Worm (Caenorhabditis elegans) whole organism, late embryonic: Measurements from ENCODE around the gene dhs-13.
"Not testable (repeated sequence)": the region's sequence is repeated elsewhere in the genome, so short reads cannot be mapped to it uniquely, and the experiment has no call there.

Experiments used
- C08G9.2 ChIP-seq: sonication (generic microtip); optimal IDR thresholded peaks from 2 replicates; lab custom pipeline; 2016; ENCODE audit warnings: mild to moderate bottlenecking, missing genetic modification characterization, moderate library complexity, missing compliant biosample characterization
- F13H6.1 ChIP-seq: sonication (generic microtip); optimal IDR thresholded peaks from 2 replicates; lab custom pipeline; 2016; ENCODE audit warnings: missing genetic modification characterization, missing compliant biosample characterization
- K02D7.2 ChIP-seq: sonication (generic microtip); optimal IDR thresholded peaks from 2 replicates; lab custom pipeline; 2017; ENCODE audit warnings: mild to moderate bottlenecking, missing genetic modification characterization, missing compliant biosample characterization
- K09A11.1 ChIP-seq: sonication (generic microtip); optimal IDR thresholded peaks from 2 replicates; lab custom pipeline; 2017; ENCODE audit warnings: antibody characterized with exemption, mild to moderate bottlenecking, missing genetic modification characterization, missing compliant biosample characterization; ENCODE audit not compliant: insufficient read depth
- ama-1 ChIP-seq: fragments of 150-350 bp; optimal IDR thresholded peaks from 2 replicates; lab custom pipeline; 2014
- ceh-18 ChIP-seq: sonication (generic microtip); optimal IDR thresholded peaks from 2 replicates; lab custom pipeline; 2016; ENCODE audit warnings: missing genetic modification characterization, missing compliant biosample characterization
- ceh-22 ChIP-seq: sonication (generic microtip); optimal IDR thresholded peaks from 2 replicates; lab custom pipeline; 2017; ENCODE audit warnings: missing biosample characterization, missing genetic modification characterization
- ceh-30 ChIP-seq: fragments of 150-350 bp; optimal IDR thresholded peaks from 2 replicates; lab custom pipeline; 2014; ENCODE audit warnings: missing biosample characterization, missing genetic modification characterization
- ceh-45 ChIP-seq: fragments of 200-800 bp; sonication (Bioruptor generic); IDR thresholded peaks from 2 replicates; pipeline ENCODE4 v1.3.6; 2022; ENCODE audit warnings: missing genetic modification reagents, missing genetic modification characterization, missing compliant biosample characterization
- ceh-48 ChIP-seq: sonication (generic microtip); optimal IDR thresholded peaks from 2 replicates; lab custom pipeline; 2016; ENCODE audit warnings: missing genetic modification characterization, inconsistent platforms, missing compliant biosample characterization
- ceh-6 ChIP-seq: fragments of 200-800 bp; sonication (Bioruptor generic); optimal IDR thresholded peaks from 2 replicates; lab custom pipeline; 2018; ENCODE audit warnings: mild to moderate bottlenecking, missing genetic modification characterization, missing compliant biosample characterization
- dve-1 ChIP-seq: sonication (generic microtip); optimal IDR thresholded peaks from 2 replicates; lab custom pipeline; 2017; ENCODE audit warnings: antibody characterized with exemption, mild to moderate bottlenecking, missing genetic modification characterization, missing compliant biosample characterization
- ets-4 ChIP-seq: sonication (generic microtip); optimal IDR thresholded peaks from 2 replicates; lab custom pipeline; 2016; ENCODE audit warnings: missing genetic modification characterization, missing compliant biosample characterization
- eyg-1 ChIP-seq: sonication (generic microtip); optimal IDR thresholded peaks from 2 replicates; lab custom pipeline; 2016; ENCODE audit warnings: missing genotype, missing genetic modification characterization, missing compliant biosample characterization
- fax-1 ChIP-seq: sonication (generic microtip); optimal IDR thresholded peaks from 2 replicates; lab custom pipeline; 2016; ENCODE audit warnings: missing genotype, missing genetic modification characterization, missing compliant biosample characterization
- fkh-10 ChIP-seq: fragments of 150-350 bp; optimal IDR thresholded peaks from 2 replicates; lab custom pipeline; 2014; ENCODE audit warnings: missing biosample characterization, missing genetic modification reagents, missing genetic modification characterization
- lin-11 ChIP-seq: fragments of 200-800 bp; sonication (Bioruptor generic); optimal IDR thresholded peaks from 2 replicates; lab custom pipeline; 2018; ENCODE audit warnings: mild to moderate bottlenecking, missing genetic modification characterization, missing compliant biosample characterization
- madf-2 ChIP-seq: sonication (generic microtip); optimal IDR thresholded peaks from 2 replicates; lab custom pipeline; 2017; ENCODE audit warnings: missing genetic modification characterization, missing compliant biosample characterization
- mec-3 ChIP-seq: sonication (generic microtip); optimal IDR thresholded peaks from 2 replicates; lab custom pipeline; 2016; ENCODE audit warnings: borderline replicate concordance, missing genetic modification characterization, missing compliant biosample characterization
- nhr-11 ChIP-seq: fragments of 150-350 bp; optimal IDR thresholded peaks from 2 replicates; lab custom pipeline; 2014; ENCODE audit warnings: missing biosample characterization, missing genetic modification characterization
- nhr-232 ChIP-seq: sonication (generic microtip); optimal IDR thresholded peaks from 2 replicates; lab custom pipeline; 2016; ENCODE audit warnings: missing genetic modification characterization, missing compliant biosample characterization
- pag-3 ChIP-seq: sonication (generic microtip); optimal IDR thresholded peaks from 2 replicates; lab custom pipeline; 2016; ENCODE audit warnings: missing compliant biosample characterization, missing genetic modification characterization, borderline replicate concordance
- pax-1 ChIP-seq: fragments of 150-350 bp; optimal IDR thresholded peaks from 2 replicates; lab custom pipeline; 2014; ENCODE audit warnings: missing biosample characterization, missing genetic modification characterization
- pha-2 ChIP-seq: sonication (generic microtip); optimal IDR thresholded peaks from 2 replicates; lab custom pipeline; 2017; ENCODE audit warnings: mild to moderate bottlenecking, missing genetic modification characterization, missing compliant biosample characterization
- pha-4 ChIP-seq: fragments of 150-350 bp; optimal IDR thresholded peaks from 2 replicates; lab custom pipeline; 2018; ENCODE audit warnings: missing biosample characterization, missing genetic modification reagents, missing genetic modification characterization
- pros-1 ChIP-seq: fragments of 150-350 bp; optimal IDR thresholded peaks from 2 replicates; lab custom pipeline; 2014; ENCODE audit warnings: missing biosample characterization, missing genetic modification reagents, missing genetic modification characterization
- sdc-2 ChIP-seq: sonication (generic microtip); optimal IDR thresholded peaks from 2 replicates; lab custom pipeline; 2016; ENCODE audit warnings: missing genotype, missing genetic modification characterization, missing compliant biosample characterization
- sox-2 ChIP-seq: fragments of 200-800 bp; sonication (Bioruptor generic); IDR thresholded peaks from 2 replicates; pipeline ENCODE4 v1.3.6; 2022; ENCODE audit warnings: missing genetic modification reagents, missing genetic modification characterization, missing compliant biosample characterization
- syd-9 ChIP-seq: sonication (generic microtip); optimal IDR thresholded peaks from 2 replicates; lab custom pipeline; 2016; ENCODE audit warnings: mild to moderate bottlenecking, missing genetic modification characterization, moderate library complexity, missing compliant biosample characterization
- unc-42 ChIP-seq: sonication (generic microtip); optimal IDR thresholded peaks from 2 replicates; lab custom pipeline; 2016; ENCODE audit warnings: missing genotype, missing genetic modification characterization, missing compliant biosample characterization
- unc-55 ChIP-seq: sonication (generic microtip); optimal IDR thresholded peaks from 2 replicates; lab custom pipeline; 2017; ENCODE audit warnings: missing biosample characterization, missing genetic modification reagents, missing genetic modification characterization
- zip-5 ChIP-seq: sonication (generic microtip); optimal IDR thresholded peaks from 2 replicates; lab custom pipeline; 2016; ENCODE audit warnings: missing genetic modification characterization, missing compliant biosample characterization

Gene dhs-13

ce11 chrV:1821287-1821686 is 49.8 kb upstream of the dhs-13 start, which contains the start of the genes gly-7 and mrpl-39 (continued):
- no peak for TF ChIP-seq pax-1 (tag; lab: Kevin White, UChicago)
- no peak for TF ChIP-seq fax-1
- TF ChIP-seq sox-2 = no peak
- TF ChIP-seq unc-42 (tag; lab: Kevin White, UChicago) = no peak

- TF ChIP-seq syd-9 (no peak), madf-2 (no peak), fkh-10 (GFP tag; lab: Kevin White, UChicago) (no peak)
Measured at ce11 chrV:1820749-1821148, 49.2 kb upstream of the dhs-13 start.

ce11 chrV:1820016-1820415 is 48.5 kb upstream of the dhs-13 start:
- TF ChIP-seq K02D7.2 (tag; lab: Kevin White, UChicago) = no peak
- no peak for TF ChIP-seq ceh-48 (tag; lab: Kevin White, UChicago)
- no peak for TF ChIP-seq dve-1 (tag; lab: Kevin White, UChicago)

- not testable (repeated sequence) for TF ChIP-seq sdc-2; C08G9.2 (tag; lab: Kevin White, UChicago); pros-1 (tag; lab: Kevin White, UChicago)
Measured at ce11 chrV:1814784-1815183, 43.2 kb upstream of the dhs-13 start, which contains the start of gene Y46H3A.5. Y46H3A.5 (minus strand) TSS chrV:1814884.

- no peak for TF ChIP-seq K09A11.1 (tag; lab: Kevin White, UChicago)
- TF ChIP-seq ceh-30 = no peak
- no peak for TF ChIP-seq ceh-18
- no peak for TF ChIP-seq pag-3
- no peak for TF ChIP-seq eyg-1
- TF ChIP-seq ets-4 (tag; lab: Kevin White, UChicago) = no peak
- TF ChIP-seq, all 69 proteins: peak for 0
Measured at ce11 chrV:1811035-1811434, 39.5 kb upstream of the dhs-13 start, which contains the start of gene Y46H3A.4. Y46H3A.4 (minus strand) TSS chrV:1811135.

ce11 chrV:1807160-1807559 is 35.6 kb upstream of the dhs-13 start, which contains the start of gene srt-42:
srt-42 (plus strand) TSS chrV:1807460.
- no peak for TF ChIP-seq zip-5 (tag; lab: Kevin White, UChicago)
- TF ChIP-seq ceh-6 (GFP tag; lab: Kevin White, UChicago) = no peak
- no peak for TF ChIP-seq ceh-45 (GFP tag; lab: Robert Waterston, UW)
- TF ChIP-seq nhr-232 (tag; lab: Kevin White, UChicago) = no peak
- no peak for TF ChIP-seq K02D7.2 (tag; lab: Kevin White, UChicago)
- no peak for TF ChIP-seq pros-1 (tag; lab: Kevin White, UChicago)
- TF ChIP-seq ceh-18 = no peak
- TF ChIP-seq pha-2 (tag; lab: Kevin White, UChicago) = no peak
- no peak for TF ChIP-seq C08G9.2 (tag; lab: Kevin White, UChicago)
- no peak for TF ChIP-seq nhr-11 (tag; lab: Kevin White, UChicago)
- TF ChIP-seq fkh-10 (GFP tag; lab: Kevin White, UChicago) = no peak
- no peak for TF ChIP-seq lin-11 (tag; lab: Kevin White, UChicago)
- no peak for TF ChIP-seq ama-1
- TF ChIP-seq ceh-22 (tag; lab: Kevin White, UChicago) = no peak
- no peak for TF ChIP-seq pha-4 (tag; lab: Kevin White, UChicago)
- no peak for TF ChIP-seq syd-9
- no peak for TF ChIP-seq mec-3 (tag; lab: Kevin White, UChicago)
- no peak for TF ChIP-seq F13H6.1 (tag; lab: Kevin White, UChicago)
- TF ChIP-seq unc-55 = no peak
